Fruit fly (Drosophila melanogaster) whole organism, embryonic: ENCODE measurements around the gene Cdc7.

Source experiments
- CG10147 ChIP-seq: fragments of 200-800 bp; sonication (Bioruptor generic); optimal IDR thresholded peaks from 2 replicates; lab custom pipeline; 2019; ENCODE audit warnings: missing biosample characterization, mild to moderate bottlenecking, missing genetic modification characterization, moderate library complexity
- CG11504 ChIP-seq: fragments of 200-800 bp; sonication (Bioruptor generic); optimal IDR thresholded peaks from 3 replicates; lab custom pipeline; 2019; ENCODE audit warnings: missing biosample characterization, mild to moderate bottlenecking, missing genetic modification characterization, moderate library complexity
- CG12155 ChIP-seq: fragments of 200-800 bp; sonication (Bioruptor generic); optimal IDR thresholded peaks from 3 replicates; lab custom pipeline; 2016; ENCODE audit warnings: missing biosample characterization, missing genetic modification characterization
- CG13287 ChIP-seq: fragments of 200-800 bp; sonication (Bioruptor generic); IDR thresholded peaks from 2 replicates; pipeline ENCODE4 v1.3.6; 2022; ENCODE audit warnings: missing biosample characterization, missing genetic modification characterization; ENCODE audit not compliant: partially characterized antibody
- CG15514 ChIP-seq: fragments of 200-800 bp; sonication (Bioruptor generic); optimal IDR thresholded peaks from 3 replicates; lab custom pipeline; 2017; ENCODE audit warnings: missing biosample characterization, missing genetic modification characterization, mild to moderate bottlenecking, moderate library complexity, missing genetic modification reagents
- CG15601 ChIP-seq: fragments of 200-800 bp; sonication (Bioruptor generic); optimal IDR thresholded peaks from 3 replicates; lab custom pipeline; 2019; ENCODE audit warnings: missing biosample characterization, mild to moderate bottlenecking, missing genetic modification characterization, moderate library complexity
- CG1603 ChIP-seq: fragments of 200-800 bp; sonication (Bioruptor generic); optimal IDR thresholded peaks from 2 replicates; lab custom pipeline; 2019; ENCODE audit warnings: missing biosample characterization, mild to moderate bottlenecking, missing genetic modification characterization, moderate library complexity
- CG2678 ChIP-seq: fragments of 200-800 bp; sonication (Bioruptor generic); optimal IDR thresholded peaks from 3 replicates; lab custom pipeline; 2019; ENCODE audit warnings: missing biosample characterization, mild to moderate bottlenecking, missing genetic modification characterization, moderate library complexity
- CG32532 ChIP-seq: fragments of 200-800 bp; sonication (Bioruptor generic); IDR thresholded peaks from 2 replicates; pipeline ENCODE4 v1.3.6; 2022; ENCODE audit warnings: missing biosample characterization, missing genetic modification characterization
- CG34224 ChIP-seq: fragments of 200-800 bp; sonication (Bioruptor generic); IDR thresholded peaks from 3 replicates; pipeline ENCODE4 v1.3.6; 2022; ENCODE audit warnings: missing biosample characterization, missing genetic modification characterization; ENCODE audit not compliant: partially characterized antibody
- CG4360 ChIP-seq: fragments of 200-800 bp; sonication (Bioruptor generic); IDR thresholded peaks from 2 replicates; pipeline ENCODE4 v1.3.6; 2022; ENCODE audit warnings: missing biosample characterization, missing genetic modification characterization
- CG7271 ChIP-seq: fragments of 200-800 bp; sonication (Bioruptor generic); optimal IDR thresholded peaks from 2 replicates; lab custom pipeline; 2018; ENCODE audit warnings: missing biosample characterization, mild to moderate bottlenecking, missing genetic modification characterization, moderate library complexity
- CG7556 ChIP-seq: fragments of 200-800 bp; sonication (Bioruptor generic); optimal IDR thresholded peaks from 2 replicates; lab custom pipeline; 2017; ENCODE audit warnings: missing biosample characterization, mild to moderate bottlenecking, missing genetic modification characterization
- CG8944 ChIP-seq: fragments of 200-800 bp; sonication (Bioruptor generic); optimal IDR thresholded peaks from 3 replicates; lab custom pipeline; 2016; ENCODE audit warnings: missing biosample characterization, missing genetic modification characterization
- CTCF ChIP-seq: fragments of 200-800 bp; sonication (Bioruptor generic); optimal IDR thresholded peaks from 2 replicates; lab custom pipeline; 2017; ENCODE audit warnings: missing biosample characterization, mild to moderate bottlenecking, missing genetic modification characterization, moderate library complexity
- Eip74EF ChIP-seq, 2 experiments: fragments of 200-800 bp in 1 of 2; fragments of >200 bp in 1 of 2; sonication (Bioruptor generic) in 1 of 2; optimal IDR thresholded peaks; 2 replicates each; lab custom pipeline; 2017 to 2019; ENCODE audit warnings: missing biosample characterization in 2 of 2, missing genetic modification characterization in 2 of 2, mild to moderate bottlenecking in 1 of 2, moderate library complexity in 1 of 2
- Ets97D ChIP-seq: fragments of 200-800 bp; sonication (Bioruptor generic); optimal IDR thresholded peaks from 3 replicates; lab custom pipeline; 2016; ENCODE audit warnings: missing biosample characterization, missing genetic modification characterization
- Fer1 ChIP-seq: fragments of 200-800 bp; sonication (Bioruptor generic); optimal IDR thresholded peaks from 2 replicates; lab custom pipeline; 2017; ENCODE audit warnings: missing biosample characterization, mild to moderate bottlenecking, missing genetic modification characterization
- H2.0 ChIP-seq: fragments of 200-800 bp; sonication (Bioruptor generic); IDR thresholded peaks from 2 replicates; pipeline ENCODE4 v1.3.6; 2022; ENCODE audit warnings: missing biosample characterization, missing genetic modification characterization
- Hey ChIP-seq: fragments of 200-800 bp; sonication (Bioruptor generic); optimal IDR thresholded peaks from 3 replicates; lab custom pipeline; 2018; ENCODE audit warnings: missing biosample characterization, mild to moderate bottlenecking, missing genetic modification characterization
- HmgZ ChIP-seq: fragments of 200-800 bp; sonication (Bioruptor generic); optimal IDR thresholded peaks from 2 replicates; lab custom pipeline; 2018; ENCODE audit warnings: missing biosample characterization, mild to moderate bottlenecking, missing genetic modification characterization
- MBD-R2 ChIP-seq: fragments of 200-800 bp; sonication (Bioruptor generic); IDR thresholded peaks from 2 replicates; pipeline ENCODE4 v1.3.6; 2022; ENCODE audit warnings: missing biosample characterization, missing genetic modification characterization
- Med ChIP-seq: fragments of 200-800 bp; sonication (Bioruptor generic); peaks from one replicate; lab custom pipeline; 2016; ENCODE audit warnings: missing biosample characterization, missing genetic modification characterization, mild to moderate bottlenecking, inconsistent platforms, moderate library complexity
- Myb ChIP-seq: fragments of 200-800 bp; sonication (Bioruptor generic); optimal IDR thresholded peaks from 2 replicates; lab custom pipeline; 2016; ENCODE audit warnings: missing biosample characterization, missing genetic modification characterization
- Pdp1 ChIP-seq, 2 experiments: fragments of 200-800 bp; sonication (Bioruptor generic); optimal IDR thresholded peaks; 3 replicates each; lab custom pipeline; 2016; ENCODE audit warnings: missing biosample characterization in 2 of 2, missing genetic modification characterization in 2 of 2, mild to moderate bottlenecking in 1 of 2, moderate library complexity in 1 of 2
- Usf ChIP-seq: fragments of 200-800 bp; sonication (Bioruptor generic); optimal IDR thresholded peaks from 2 replicates; lab custom pipeline; 2017; ENCODE audit warnings: missing genotype, missing biosample characterization, missing genetic modification characterization
- Vsx1 ChIP-seq: fragments of 200-800 bp; sonication (Bioruptor generic); optimal IDR thresholded peaks from 2 replicates; lab custom pipeline; 2017; ENCODE audit warnings: missing biosample characterization, mild to moderate bottlenecking, missing genetic modification characterization, missing genetic modification reagents
- YL-1 ChIP-seq: fragments of 200-800 bp; sonication (Bioruptor generic); optimal IDR thresholded peaks from 3 replicates; lab custom pipeline; 2017; ENCODE audit warnings: missing biosample characterization, mild to moderate bottlenecking, missing genetic modification characterization
- ash1 ChIP-seq: fragments of 200-800 bp; sonication (Bioruptor generic); optimal IDR thresholded peaks from 2 replicates; lab custom pipeline; 2018; ENCODE audit warnings: missing biosample characterization, mild to moderate bottlenecking, missing genetic modification characterization
- bsh ChIP-seq, 2 experiments: fragments of 200-800 bp; sonication (Bioruptor generic); optimal IDR thresholded peaks; 2 replicates each; lab custom pipeline; 2017 to 2018; ENCODE audit warnings: mild to moderate bottlenecking in 2 of 2, missing biosample characterization in 2 of 2, missing genetic modification characterization in 2 of 2, moderate library complexity in 1 of 2
- caup ChIP-seq: fragments of 200-800 bp; sonication (Bioruptor generic); optimal IDR thresholded peaks from 3 replicates; lab custom pipeline; 2017; ENCODE audit warnings: missing biosample characterization, mild to moderate bottlenecking, missing genetic modification characterization, moderate library complexity; ENCODE audit not compliant: severe bottlenecking
- ham ChIP-seq: fragments of 200-800 bp; sonication (Bioruptor generic); IDR thresholded peaks from 2 replicates; pipeline ENCODE4 v1.3.6; 2022; ENCODE audit warnings: missing biosample characterization, missing genetic modification characterization
- hkb ChIP-seq, 2 experiments: fragments of 200-800 bp in 1 of 2; fragments of >200 bp in 1 of 2; sonication (Bioruptor generic) in 1 of 2; IDR thresholded peaks in 1 of 2; optimal IDR thresholded peaks in 1 of 2; 2 replicates each; pipeline versions ENCODE4 v1.3.6 to Lab custom; 2017 to 2022; ENCODE audit warnings: missing biosample characterization in 1 of 2, missing genetic modification characterization in 1 of 2
- klu ChIP-seq: fragments of 200-800 bp; sonication (Bioruptor generic); IDR thresholded peaks from 2 replicates; pipeline ENCODE4 v1.3.6; 2022; ENCODE audit warnings: missing biosample characterization, missing genetic modification characterization
- kni ChIP-seq: fragments of 200-800 bp; sonication (Bioruptor generic); optimal IDR thresholded peaks from 3 replicates; lab custom pipeline; 2017; ENCODE audit warnings: mild to moderate bottlenecking, missing biosample characterization, missing genetic modification reagents, missing genetic modification characterization
- nom ChIP-seq: fragments of 200-800 bp; sonication (Bioruptor generic); optimal IDR thresholded peaks from 2 replicates; lab custom pipeline; 2017; ENCODE audit warnings: missing biosample characterization, missing genetic modification characterization, mild to moderate bottlenecking, moderate library complexity, missing genetic modification reagents
- prd ChIP-seq, 3 experiments: fragments of >200 bp in 2 of 3; fragments of 200-800 bp in 1 of 3; sonication (Bioruptor generic) in 1 of 3; optimal IDR thresholded peaks in 2 of 3; IDR thresholded peaks in 1 of 3; 2 replicates in 2 of 3; 3 replicates in 1 of 3; pipeline versions ENCODE4 v1.3.6 to Lab custom; 2017 to 2022; ENCODE audit warnings: missing biosample characterization in 1 of 3, missing genetic modification characterization in 1 of 3
- pzg ChIP-seq: fragments of 200-800 bp; sonication (Bioruptor generic); optimal IDR thresholded peaks from 3 replicates; lab custom pipeline; 2018; ENCODE audit warnings: missing biosample characterization, mild to moderate bottlenecking, missing genetic modification characterization, moderate library complexity
- sd ChIP-seq: fragments of 200-800 bp; sonication (Bioruptor generic); optimal IDR thresholded peaks from 3 replicates; lab custom pipeline; 2018; ENCODE audit warnings: missing biosample characterization, mild to moderate bottlenecking, missing genetic modification characterization, moderate library complexity
- sisA ChIP-seq: fragments of 200-800 bp; sonication (Bioruptor generic); IDR thresholded peaks from 2 replicates; pipeline ENCODE4 v1.3.6; 2022; ENCODE audit warnings: missing biosample characterization, missing genetic modification characterization
- sob ChIP-seq: fragments of 200-800 bp; sonication (Bioruptor generic); IDR thresholded peaks from 2 replicates; pipeline ENCODE4 v1.3.6; 2022; ENCODE audit warnings: missing biosample characterization, missing genetic modification characterization
- sqz ChIP-seq: fragments of 200-800 bp; sonication (Bioruptor generic); optimal IDR thresholded peaks from 3 replicates; lab custom pipeline; 2018; ENCODE audit warnings: missing biosample characterization, mild to moderate bottlenecking, missing genetic modification characterization
- sug ChIP-seq: fragments of 200-800 bp; optimal IDR thresholded peaks from 2 replicates; lab custom pipeline; 2019; ENCODE audit warnings: missing biosample characterization, mild to moderate bottlenecking, missing genetic modification characterization, moderate library complexity
- tna ChIP-seq: fragments of 200-800 bp; sonication (Bioruptor generic); IDR thresholded peaks from 2 replicates; pipeline ENCODE4 v1.3.6; 2022; ENCODE audit warnings: missing biosample characterization, missing genetic modification characterization; ENCODE audit not compliant: partially characterized antibody
- unc-4 ChIP-seq: fragments of 200-800 bp; sonication (Bioruptor generic); IDR thresholded peaks from 2 replicates; pipeline ENCODE4 v1.3.6; 2022; ENCODE audit warnings: missing biosample characterization, missing genetic modification characterization; ENCODE audit not compliant: partially characterized antibody
- wek ChIP-seq: fragments of 200-800 bp; sonication (Bioruptor generic); optimal IDR thresholded peaks from 3 replicates; lab custom pipeline; 2018; ENCODE audit warnings: missing biosample characterization, mild to moderate bottlenecking, missing genetic modification characterization, moderate library complexity
- zf30C ChIP-seq: fragments of 200-800 bp; sonication (Bioruptor generic); optimal IDR thresholded peaks from 3 replicates; lab custom pipeline; 2018; ENCODE audit warnings: missing biosample characterization, mild to moderate bottlenecking, missing genetic modification characterization

Cdc7 gene

dm6 chrX:6698248-6698812 lies 44.0 kb downstream of the Cdc7 start, which contains the start of gene CG14440 (continued):
- TF ChIP-seq ham (GFP tag; lab: Robert Waterston, UW) (no peak), Fer1 (peak; percentile 41), H2.0 (GFP tag; lab: Robert Waterston, UW) (no peak), sisA (GFP tag; lab: Robert Waterston, UW) (no peak), CG1603 (tag; lab: Kevin White, UChicago) (peak; percentile 8), CG2678 (tag; lab: Kevin White, UChicago) (peak; percentile 23), pzg (GFP tag; lab: Kevin White, UChicago) (peak; percentile 39), CG12155 (peak; percentile 81), CG34224 (GFP tag; lab: Robert Waterston, UW) (peak; percentile 40), klu (GFP tag; lab: Robert Waterston, UW) (no peak), CG13287 (GFP tag; lab: Robert Waterston, UW) (peak; percentile 12; the same call in 1 of the 2 replicates), nom (GFP tag; lab: Kevin White, UChicago) (peak; percentile 33), kni (peak; percentile 5), CG7271 (tag; lab: Kevin White, UChicago) (no peak), CG8944 (no peak), hkb (optimal IDR thresholded peaks at IDR 0.05; lab: Kevin White, UChicago) (no peak), hkb (GFP tag; IDR thresholded peaks at IDR 0.05; lab: Robert Waterston, UW) (peak; percentile 40; the same call in 1 of the 2 replicates), Med (GFP tag; lab: Kevin White, UChicago) (peak; percentile 77), CG32532 (GFP tag; lab: Robert Waterston, UW) (no peak), CG10147 (peak; percentile 12), wek (peak; percentile 15), caup (GFP tag; lab: Kevin White, UChicago) (peak; percentile 28), CG11504 (tag; lab: Kevin White, UChicago) (peak; percentile 1), YL-1 (GFP tag; lab: Kevin White, UChicago) (peak; percentile 54), Vsx1 (peak; percentile 2), zf30C (GFP tag; lab: Kevin White, UChicago) (no peak), tna (GFP tag; lab: Robert Waterston, UW) (0 out of 2 replicates have a peak, but pooled peaks have one; percentile 27), bsh (GFP tag; optimal IDR thresholded peaks at IDR 0.05; lab: Kevin White, UChicago) (peak in 1 of 2 experiments; percentile 7), sug (tag; lab: Kevin White, UChicago) (peak; percentile 5), unc-4 (0 out of 2 replicates have a peak, but pooled peaks have one; percentile 11), sd (tag; lab: Kevin White, UChicago) (peak; percentile 37), Ets97D (GFP tag; lab: Kevin White, UChicago) (peak; percentile 4), Pdp1 (GFP tag; optimal IDR thresholded peaks at IDR 0.05; lab: Kevin White, UChicago) (peak in 1 of 2 experiments; percentile 51), Hey (tag; lab: Kevin White, UChicago) (no peak), CG4360 (no peak), CTCF (GFP tag; lab: Kevin White, UChicago) (peak; percentile 81), sqz (GFP tag; lab: Kevin White, UChicago) (peak; percentile 67), ash1 (GFP tag; lab: Kevin White, UChicago) (no peak), CG7556 (GFP tag; lab: Kevin White, UChicago) (no peak), sob (peak; percentile 18; the same call in 1 of the 2 replicates), CG15514 (GFP tag; lab: Kevin White, UChicago) (peak; percentile 37), Usf (GFP tag; lab: Kevin White, UChicago) (no peak), Myb (GFP tag; lab: Kevin White, UChicago) (peak; percentile 15), prd (optimal IDR thresholded peaks at IDR 0.05; lab: Kevin White, UChicago) (no peak), prd (GFP tag; IDR thresholded peaks at IDR 0.05; lab: Robert Waterston, UW) (no peak), HmgZ (peak; percentile 45), Eip74EF (GFP tag; optimal IDR thresholded peaks at IDR 0.05; lab: Kevin White, UChicago) (no peak), CG15601 (tag; lab: Kevin White, UChicago) (peak; percentile 30), MBD-R2 (peak; percentile 39)
